Worm (Caenorhabditis elegans): ENCODE measurements around the gene otpl-6.

The otpl-6 gene

DNA sequence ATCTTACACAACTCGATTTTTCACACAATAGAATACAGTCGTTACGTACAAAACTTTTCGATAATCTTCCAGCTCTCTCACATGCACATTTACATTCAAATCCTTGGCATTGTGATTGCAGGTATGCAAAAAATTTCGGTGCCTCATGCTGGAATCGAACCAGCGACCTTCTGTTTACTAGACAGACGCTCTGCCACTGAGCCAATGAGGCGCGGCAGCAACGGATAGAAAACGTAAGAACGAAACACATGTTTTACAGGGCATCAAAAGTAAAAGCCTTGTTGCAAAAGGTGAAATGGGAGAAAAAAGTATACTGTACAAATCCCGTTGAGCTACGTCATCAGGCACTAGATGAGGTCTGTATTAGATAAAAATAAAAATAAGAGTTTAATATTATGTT, 29.9 kb upstream of the otpl-6 start (continued):
- peak; percentile 35; the same call in 1 of the 2 replicates for TF ChIP-seq Y67H2A.10 (GFP tag; conservative IDR thresholded peaks at IDR 0.05)
- no peak for TF ChIP-seq egl-18 (GFP tag; IDR thresholded peaks at IDR 0.05)
- no peak for TF ChIP-seq tbx-9 (tag; optimal IDR thresholded peaks at IDR 0.05; ENCODE audit: borderline replicate concordance)
- no peak for TF ChIP-seq akir-1 (GFP tag; optimal IDR thresholded peaks at IDR 0.05)
- TF ChIP-seq fkh-3 (tag; optimal IDR thresholded peaks at IDR 0.05) = no peak
- TF ChIP-seq attf-6 (GFP tag; IDR thresholded peaks at IDR 0.05) = 0 out of 2 replicates have a peak, but pooled peaks have one; percentile 47
- peak; percentile 21 for TF ChIP-seq F49E8.2 (tag; optimal IDR thresholded peaks at IDR 0.05; ENCODE audit: insufficient read depth)
- TF ChIP-seq snpc-1.3 (tag; optimal IDR thresholded peaks at IDR 0.05; ENCODE audit: insufficient read depth) = peak; percentile 47
- TF ChIP-seq hrde-1 (tag; optimal IDR thresholded peaks at IDR 0.05; ENCODE audit: borderline replicate concordance) = peak; percentile 6
- TF ChIP-seq madf-6 (GFP tag; IDR thresholded peaks at IDR 0.05) = peak; percentile 13; the same call in 1 of the 2 replicates
- TF ChIP-seq lin-54 (GFP tag; optimal IDR thresholded peaks at IDR 0.05) = peak; percentile 29
- TF ChIP-seq ekl-4 (GFP tag; IDR thresholded peaks at IDR 0.05) = no peak
- 0 out of 2 replicates have a peak, but pooled peaks have one; percentile 44 for TF ChIP-seq cebp-2 (GFP tag; IDR thresholded peaks at IDR 0.05)
- 0 out of 2 replicates have a peak, but pooled peaks have one; percentile 40 for TF ChIP-seq attf-3 (GFP tag; conservative IDR thresholded peaks at IDR 0.05)
- TF ChIP-seq F33H1.4 (GFP tag; IDR thresholded peaks at IDR 0.05) = no peak; the same call in 1 of the 2 replicates
- peak; percentile 78 for TF ChIP-seq die-1 (tag; optimal IDR thresholded peaks at IDR 0.05)
- no peak for TF ChIP-seq nfya-1 (tag; optimal IDR thresholded peaks at IDR 0.05; ENCODE audit: borderline replicate concordance, insufficient read depth)
- no peak for TF ChIP-seq nhr-120 (GFP tag; IDR thresholded peaks at IDR 0.05)
- no peak for TF ChIP-seq ztf-26 (tag; optimal IDR thresholded peaks at IDR 0.05)
- no peak for TF ChIP-seq F22D6.2 (tag; optimal IDR thresholded peaks at IDR 0.05)
- no peak for TF ChIP-seq nfyb-1 (GFP tag; IDR thresholded peaks at IDR 0.05)
- TF ChIP-seq hlh-26 (GFP tag; conservative IDR thresholded peaks at IDR 0.05) = no peak
- no peak for TF ChIP-seq mel-28 (tag; optimal IDR thresholded peaks at IDR 0.05; ENCODE audit: borderline replicate concordance)
- TF ChIP-seq unc-130 (GFP tag; optimal IDR thresholded peaks at IDR 0.05) = no peak
- no peak for TF ChIP-seq nhr-80 (tag; optimal IDR thresholded peaks at IDR 0.05)
- 0 out of 2 replicates have a peak, but pooled peaks have one; percentile 36 for TF ChIP-seq ceh-91 (GFP tag; IDR thresholded peaks at IDR 0.05)
- TF ChIP-seq F10E7.11 (tag; optimal IDR thresholded peaks at IDR 0.05) = no peak
- TF ChIP-seq F55B11.4 (tag; optimal IDR thresholded peaks at IDR 0.05; ENCODE audit: borderline replicate concordance, insufficient read depth) = no peak
- no peak for TF ChIP-seq B0019.2 (GFP tag; conservative IDR thresholded peaks at IDR 0.05)

DNA sequence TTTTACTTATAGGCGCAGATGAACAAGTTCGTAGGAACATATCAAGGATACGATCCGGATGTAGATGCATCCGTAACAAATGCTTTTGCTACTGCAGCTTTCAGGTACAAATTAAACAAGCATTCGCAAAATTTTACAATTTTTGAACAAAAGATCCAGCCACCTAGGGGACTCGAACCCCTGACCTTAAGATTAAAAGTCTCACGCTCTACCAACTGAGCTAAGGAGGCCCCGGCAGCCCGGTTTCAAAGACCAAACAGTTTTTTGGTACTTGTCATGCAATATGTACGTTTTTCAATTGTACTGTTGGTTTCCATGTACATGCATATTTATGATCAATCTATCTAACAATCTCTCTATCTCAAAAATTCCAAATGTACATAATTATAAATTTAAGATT, 26.5 kb upstream of the otpl-6 start:
- TF ChIP-seq aptf-2 (GFP tag; conservative IDR thresholded peaks at IDR 0.05) (no peak), lin-26 (GFP tag; IDR thresholded peaks at IDR 0.05) (peak; percentile 97), Y79H2A.3 (GFP tag; conservative IDR thresholded peaks at IDR 0.05) (no peak), dpff-1 (tag; optimal IDR thresholded peaks at IDR 0.05) (no peak), rec-8 (tag; optimal IDR thresholded peaks at IDR 0.05) (peak in 1 of 2 experiments; percentile 15), bed-1 (GFP tag; IDR thresholded peaks at IDR 0.05) (no peak), nfya-1 (tag; optimal IDR thresholded peaks at IDR 0.05; ENCODE audit: borderline replicate concordance, insufficient read depth) (no peak), T26A5.8 (tag; optimal IDR thresholded peaks at IDR 0.05) (no peak), snpc-3.4 (tag; optimal IDR thresholded peaks at IDR 0.05) (peak; percentile 24), sdz-38 (tag; optimal IDR thresholded peaks at IDR 0.05) (no peak), mes-4 (tag; optimal IDR thresholded peaks at IDR 0.05) (peak; percentile 19), B0019.2 (GFP tag; conservative IDR thresholded peaks at IDR 0.05) (no peak), pha-4 (tag; optimal IDR thresholded peaks at IDR 0.05) (no peak), snpc-1.1 (tag; optimal IDR thresholded peaks at IDR 0.05; ENCODE audit: insufficient read depth) (peak; percentile 84), mel-28 (tag; optimal IDR thresholded peaks at IDR 0.05; ENCODE audit: borderline replicate concordance) (no peak), ztf-26 (tag; optimal IDR thresholded peaks at IDR 0.05) (no peak), madf-6 (GFP tag; IDR thresholded peaks at IDR 0.05) (peak; percentile 51; the same call in 1 of the 2 replicates), lag-1 (GFP tag; IDR thresholded peaks at IDR 0.05) (no peak), tlf-1 (GFP tag; optimal IDR thresholded peaks at IDR 0.05) (no peak), B0261.1 (tag; optimal IDR thresholded peaks at IDR 0.05) (peak; percentile 67), K12H6.12 (tag; optimal IDR thresholded peaks at IDR 0.05) (no peak), nhr-80 (tag; optimal IDR thresholded peaks at IDR 0.05) (no peak), ama-1 (optimal IDR thresholded peaks at IDR 0.05) (no peak), ama-1 (GFP tag; optimal IDR thresholded peaks at IDR 0.05) (no peak), snpc-1.3 (tag; optimal IDR thresholded peaks at IDR 0.05; ENCODE audit: insufficient read depth) (peak; percentile 19)

Measured in whole organism, young adult.